Fruit fly (Drosophila melanogaster): Measurements from ENCODE around the gene IFT57.

The IFT57 gene

dm6 chr2L:3575679-3576442, 45.3 kb downstream of the IFT57 start, which contains the start of gene CG43815 (continued):
- TF ChIP-seq rib (GFP tag; IDR thresholded peaks at IDR 0.05) (no peak), Dip2 (GFP tag; IDR thresholded peaks at IDR 0.05) (no peak), Rfx (GFP tag; IDR thresholded peaks at IDR 0.05) (no peak), H2.0 (GFP tag; IDR thresholded peaks at IDR 0.05) (no peak), btn (GFP tag; optimal IDR thresholded peaks at IDR 0.05) (no peak), CG7839 (tag; optimal IDR thresholded peaks at IDR 0.05) (peak; percentile 1), CG17912 (GFP tag; optimal IDR thresholded peaks at IDR 0.05) (no peak), Blimp-1 (GFP tag; optimal IDR thresholded peaks at IDR 0.05) (peak; percentile 9), dmrt99B (tag; optimal IDR thresholded peaks at IDR 0.05) (no peak), trh (GFP tag; optimal IDR thresholded peaks at IDR 0.05) (no peak), sr (GFP tag; IDR thresholded peaks at IDR 0.05) (no peak), Sox102F (GFP tag; optimal IDR thresholded peaks at IDR 0.05) (no peak), Bdp1 (GFP tag; optimal IDR thresholded peaks at IDR 0.05) (no peak), sens (GFP tag) (peak; percentile 84), Opbp (GFP tag; IDR thresholded peaks at IDR 0.05; ENCODE audit: partially characterized antibody) (no peak), slbo (GFP tag; IDR thresholded peaks at IDR 0.05) (no peak), Stat92E (GFP tag; optimal IDR thresholded peaks at IDR 0.05) (no peak), dysf (GFP tag; IDR thresholded peaks at IDR 0.05) (no peak), CG2875 (GFP tag; optimal IDR thresholded peaks at IDR 0.05) (peak; percentile 33), CG4424 (GFP tag; optimal IDR thresholded peaks at IDR 0.05) (peak; percentile 14), chn (GFP tag; optimal IDR thresholded peaks at IDR 0.05) (no peak), CG1024 (GFP tag; IDR thresholded peaks at IDR 0.05) (no peak), CG10979 (tag; optimal IDR thresholded peaks at IDR 0.05) (peak; percentile 52), CG13287 (GFP tag; IDR thresholded peaks at IDR 0.05; ENCODE audit: partially characterized antibody) (no peak), CG17359 (tag; optimal IDR thresholded peaks at IDR 0.05) (no peak), CG1832 (GFP tag; optimal IDR thresholded peaks at IDR 0.05) (no peak), her (GFP tag; optimal IDR thresholded peaks at IDR 0.05) (no peak), Atf-2 (GFP tag; optimal IDR thresholded peaks at IDR 0.05) (no peak), ttk (GFP tag; IDR thresholded peaks at IDR 0.05) (no peak), sna (GFP tag; IDR thresholded peaks at IDR 0.05; ENCODE audit: partially characterized antibody) (no peak), E2f2 (GFP tag; IDR thresholded peaks at IDR 0.05) (0 out of 2 replicates have a peak, but pooled peaks have one; percentile 10), Sin3A (optimal IDR thresholded peaks at IDR 0.05) (no peak), ab (GFP tag; optimal IDR thresholded peaks at IDR 0.05) (no peak), B-H1 (GFP tag; IDR thresholded peaks at IDR 0.05) (no peak), hb (GFP tag; IDR thresholded peaks at IDR 0.05; ENCODE audit: partially characterized antibody) (no peak), CG12769 (tag; optimal IDR thresholded peaks at IDR 0.05) (no peak), scrt (GFP tag; optimal IDR thresholded peaks at IDR 0.05) (no peak), onecut (GFP tag; IDR thresholded peaks at IDR 0.05) (no peak), zen2 (GFP tag; IDR thresholded peaks at IDR 0.05; ENCODE audit: partially characterized antibody) (no peak), Camta (GFP tag; optimal IDR thresholded peaks at IDR 0.05) (no peak), zfh2 (GFP tag; optimal IDR thresholded peaks at IDR 0.05) (no peak), stc (GFP tag; IDR thresholded peaks at IDR 0.05) (no peak), Scr (GFP tag; IDR thresholded peaks at IDR 0.05; ENCODE audit: partially characterized antibody) (no peak), CG31224 (GFP tag; IDR thresholded peaks at IDR 0.05) (no peak), aop (GFP tag; IDR thresholded peaks at IDR 0.05) (no peak), crol (GFP tag; IDR thresholded peaks at IDR 0.05) (0 out of 2 replicates have a peak, but pooled peaks have one; percentile 21), CG8290 (GFP tag; optimal IDR thresholded peaks at IDR 0.05) (no peak), CG8290 (tag; optimal IDR thresholded peaks at IDR 0.05) (no peak), CG10431 (GFP tag; optimal IDR thresholded peaks at IDR 0.05) (no peak), CG9932 (GFP tag; IDR thresholded peaks at IDR 0.05) (no peak), Kr (GFP tag; optimal IDR thresholded peaks at IDR 0.05) (no peak)
